Worm (Caenorhabditis elegans) whole organism, young adult: Measurements from ENCODE around the gene dsc-4.

Experiments
- nhr-80 ChIP-seq: sonication (generic microtip); optimal IDR thresholded peaks from 2 replicates; lab custom pipeline; 2016; ENCODE audit warnings: missing genetic modification characterization, missing compliant biosample characterization
- ztf-25 ChIP-seq: fragments of 200-800 bp; sonication (Bioruptor generic); IDR thresholded peaks from 2 replicates; pipeline ENCODE4 v1.3.6; 2022; ENCODE audit warnings: missing genetic modification reagents, missing genetic modification characterization, missing compliant biosample characterization

DNA sequence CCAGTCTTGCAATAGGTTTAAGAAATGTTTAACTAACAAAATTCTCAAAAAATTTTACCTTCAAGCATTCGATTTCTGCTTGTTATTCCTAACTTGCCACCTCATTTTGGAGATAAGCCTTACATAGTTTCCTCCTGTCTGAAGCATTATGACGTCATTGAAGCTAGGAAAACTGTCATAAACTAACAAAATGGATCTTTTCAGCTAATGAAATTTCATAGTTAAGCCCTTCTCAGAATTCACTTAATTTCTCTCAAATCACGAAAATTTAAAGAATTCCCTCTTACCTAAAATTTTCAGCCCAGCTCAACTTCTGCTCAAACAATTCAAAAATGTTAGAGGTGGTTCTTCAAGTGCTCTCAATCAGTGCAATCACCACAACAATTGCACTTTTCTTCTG, 13.1 kb downstream of the dsc-4 start, which contains the start of gene swt-1:
- TF ChIP-seq nhr-80 (tag; lab: Kevin White, UChicago) (no peak), ztf-25 (GFP tag; lab: Robert Waterston, UW) (no peak)
